Fruit fly (Drosophila melanogaster) whole organism: ENCODE data around the gene yellow-h.

ENCODE experiments used
- CG8478 ChIP-seq: fragments of >200 bp; optimal IDR thresholded peaks from 2 replicates; lab custom pipeline; 2018; ENCODE audit warnings: inconsistent platforms
- Dll ChIP-seq: fragments of >200 bp; optimal IDR thresholded peaks from 2 replicates; lab custom pipeline; 2017
- EcR ChIP-seq, 2 experiments: fragments of >200 bp; optimal IDR thresholded peaks; 2 replicates each; lab custom pipeline; 2017; ENCODE audit warnings: missing biosample characterization in 2 of 2, missing genetic modification characterization in 2 of 2, missing genetic modification reagents in 2 of 2
- pan ChIP-seq: fragments of >200 bp; optimal IDR thresholded peaks from 2 replicates; lab custom pipeline; 2017
- psq ChIP-seq: fragments of >200 bp; optimal IDR thresholded peaks from 2 replicates; lab custom pipeline; 2017
- usp ChIP-seq: fragments of >200 bp; optimal IDR thresholded peaks from 2 replicates; lab custom pipeline; 2017; ENCODE audit warnings: missing biosample characterization, missing genetic modification characterization, mixed read lengths

Gene yellow-h

dm6 chr4:225824-226223 is 1.9 kb upstream of the yellow-h start:
- TF ChIP-seq CG8478 (no peak), psq (lab: Kevin White, UChicago) (no peak), pan (lab: Kevin White, UChicago) (no peak), EcR (GFP tag; optimal IDR thresholded peaks at IDR 0.05; lab: Kevin White, UChicago) (no peak), Dll (lab: Kevin White, UChicago) (no peak), usp (GFP tag; lab: Kevin White, UChicago) (no peak)

DNA sequence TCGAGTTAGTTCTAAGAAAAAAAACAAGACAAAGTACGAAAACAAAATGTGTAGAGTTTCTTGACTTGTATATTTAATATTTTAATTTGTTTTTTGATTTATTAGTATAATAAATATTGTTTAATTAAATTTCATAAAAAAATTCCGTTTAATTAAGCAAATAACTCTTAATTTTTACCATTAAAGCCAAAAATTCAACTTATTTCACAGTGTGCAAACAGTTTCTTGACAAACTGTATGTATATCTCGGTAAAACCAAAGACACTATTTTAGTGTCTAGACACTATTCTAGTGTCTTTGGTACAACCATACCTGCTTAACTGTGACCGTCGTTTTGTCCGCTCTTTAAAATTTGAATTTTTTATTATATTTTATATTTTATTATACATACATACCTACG is 971 bp upstream of the yellow-h start:
- no peak for TF ChIP-seq CG8478
- no peak for TF ChIP-seq psq (lab: Kevin White, UChicago)
- TF ChIP-seq Dll (lab: Kevin White, UChicago): no peak
- no peak for TF ChIP-seq pan (lab: Kevin White, UChicago)
- TF ChIP-seq EcR (GFP tag; optimal IDR thresholded peaks at IDR 0.05; lab: Kevin White, UChicago): no peak
- no peak for TF ChIP-seq usp (GFP tag; lab: Kevin White, UChicago)

- TF ChIP-seq psq (lab: Kevin White, UChicago) (no peak), pan (lab: Kevin White, UChicago) (no peak), EcR (GFP tag; optimal IDR thresholded peaks at IDR 0.05; lab: Kevin White, UChicago) (no peak), CG8478 (no peak), Dll (lab: Kevin White, UChicago) (no peak), usp (GFP tag; lab: Kevin White, UChicago) (no peak)
Observed at dm6 chr4:230430-230829, 2.7 kb downstream of the yellow-h start, which contains the start of gene CG1674. TSS of gene CG1674 (plus strand) at chr4:230730.

- TF ChIP-seq Dll (lab: Kevin White, UChicago) (no peak), pan (lab: Kevin White, UChicago) (no peak), usp (GFP tag; lab: Kevin White, UChicago) (no peak), psq (lab: Kevin White, UChicago) (no peak), EcR (GFP tag; optimal IDR thresholded peaks at IDR 0.05; lab: Kevin White, UChicago) (no peak), CG8478 (no peak)
Observed at dm6 chr4:231185-231584, 3.5 kb downstream of the yellow-h start.

DNA sequence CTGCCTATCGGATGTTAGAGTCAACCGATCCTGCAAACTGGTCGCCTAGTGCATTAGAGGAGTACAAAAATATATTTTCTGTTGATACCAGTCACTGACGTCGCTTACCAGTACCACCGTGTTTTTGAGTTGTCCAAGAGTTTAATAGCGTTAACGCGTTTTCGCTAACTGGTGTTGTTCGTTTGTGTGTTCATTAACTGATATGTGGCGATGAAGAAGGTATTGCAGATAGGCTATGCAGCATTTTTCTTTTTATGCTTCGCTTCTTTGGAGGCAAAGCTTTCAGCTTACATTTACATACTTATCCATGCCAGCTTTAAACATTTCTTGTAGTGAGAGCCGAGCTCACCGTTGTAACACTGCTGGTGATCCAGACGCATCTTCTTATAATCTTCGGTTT is 10.7 kb downstream of the yellow-h start:
- no peak for TF ChIP-seq Dll (lab: Kevin White, UChicago)
- TF ChIP-seq usp (GFP tag; lab: Kevin White, UChicago): no peak
- no peak for TF ChIP-seq CG8478
- TF ChIP-seq EcR (GFP tag; optimal IDR thresholded peaks at IDR 0.05; lab: Kevin White, UChicago): no peak
- TF ChIP-seq psq (lab: Kevin White, UChicago): no peak
- TF ChIP-seq pan (lab: Kevin White, UChicago): no peak

DNA sequence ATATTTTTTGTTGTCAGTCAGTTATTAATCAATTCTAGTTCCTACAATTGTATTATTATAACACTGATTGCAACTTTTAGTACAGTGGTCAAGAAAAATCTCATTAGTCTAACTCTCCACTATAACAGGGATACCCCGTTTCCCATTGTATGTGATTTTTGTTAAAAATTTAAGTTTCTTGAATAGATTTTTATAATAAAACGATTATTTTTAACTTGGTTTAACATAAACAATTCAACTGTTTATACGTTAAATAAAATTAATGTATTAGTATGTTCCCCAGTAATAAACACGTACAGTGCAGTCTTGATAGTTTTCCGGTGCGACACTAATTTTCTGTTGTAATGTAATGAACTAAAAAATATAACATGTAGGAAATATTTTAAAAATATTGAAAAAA is 13.1 kb downstream of the yellow-h start:
- TF ChIP-seq pan (lab: Kevin White, UChicago) (no peak), usp (GFP tag; lab: Kevin White, UChicago) (no peak), EcR (GFP tag; optimal IDR thresholded peaks at IDR 0.05; lab: Kevin White, UChicago) (no peak), Dll (lab: Kevin White, UChicago) (no peak), CG8478 (no peak), psq (lab: Kevin White, UChicago) (no peak)

DNA sequence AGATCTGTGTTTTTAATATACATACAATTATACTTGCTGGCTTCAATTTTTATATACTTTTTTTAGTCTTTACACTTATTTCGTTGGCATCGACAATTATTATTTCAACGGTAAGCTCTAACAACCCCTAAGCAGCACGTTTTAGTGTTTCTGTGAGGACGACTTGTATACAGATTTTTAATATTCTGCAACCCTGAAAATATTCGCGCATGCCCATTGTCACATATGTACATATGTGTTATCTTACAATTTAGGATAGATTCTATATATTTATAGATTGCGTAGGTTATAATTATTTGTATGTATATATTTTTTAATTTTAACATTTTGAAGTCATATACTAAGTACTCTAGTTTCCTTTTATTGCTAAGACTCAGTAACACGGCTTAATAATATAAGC is 25.5 kb downstream of the yellow-h start, which contains the start of gene dpr7:
Gene dpr7 (minus strand): TSS at position 154 of the 400 bp plus-strand sequence.
- no peak for TF ChIP-seq usp (GFP tag; lab: Kevin White, UChicago)
- TF ChIP-seq EcR (GFP tag; optimal IDR thresholded peaks at IDR 0.05; lab: Kevin White, UChicago): no peak
- no peak for TF ChIP-seq pan (lab: Kevin White, UChicago)
- TF ChIP-seq CG8478: no peak
- TF ChIP-seq Dll (lab: Kevin White, UChicago): no peak
- TF ChIP-seq psq (lab: Kevin White, UChicago): no peak

dm6 chr4:254697-255096 is 27.0 kb downstream of the yellow-h start, which contains the start of gene RhoGAP102A:
TSS of gene RhoGAP102A (plus strand) at chr4:254997.
- TF ChIP-seq pan (lab: Kevin White, UChicago) (no peak), CG8478 (no peak), Dll (lab: Kevin White, UChicago) (no peak), psq (lab: Kevin White, UChicago) (no peak), EcR (GFP tag; optimal IDR thresholded peaks at IDR 0.05; lab: Kevin White, UChicago) (no peak), usp (GFP tag; lab: Kevin White, UChicago) (no peak)

- no peak for TF ChIP-seq EcR (GFP tag; optimal IDR thresholded peaks at IDR 0.05; lab: Kevin White, UChicago)
- TF ChIP-seq Dll (lab: Kevin White, UChicago): no peak
- TF ChIP-seq usp (GFP tag; lab: Kevin White, UChicago): no peak
- no peak for TF ChIP-seq pan (lab: Kevin White, UChicago)
- TF ChIP-seq psq (lab: Kevin White, UChicago): no peak
Observed at dm6 chr4:261484-262070, 33.9 kb downstream of the yellow-h start.

dm6 chr4:274704-275103 is 47.0 kb downstream of the yellow-h start:
- no peak for TF ChIP-seq pan (lab: Kevin White, UChicago)

DNA sequence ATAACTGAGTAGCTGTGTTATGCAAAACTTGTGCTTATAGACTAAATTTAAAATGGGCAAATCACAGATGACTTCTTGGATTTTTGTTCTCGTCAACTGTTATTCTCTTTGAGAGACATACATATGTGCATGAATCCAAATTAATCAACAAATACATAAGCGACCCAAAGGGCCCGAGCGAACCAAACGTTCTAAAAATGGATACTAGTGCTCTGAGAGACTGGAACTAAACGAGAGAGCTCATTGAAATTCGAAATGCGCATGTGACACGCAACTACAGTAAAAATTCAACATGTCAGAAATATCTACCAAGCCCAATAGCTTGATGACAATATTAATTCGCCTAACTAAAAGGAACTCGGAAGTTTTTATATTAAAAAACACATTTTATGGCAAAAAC is 48.6 kb downstream of the yellow-h start, which contains the start of gene NfI:
Gene NfI (minus strand): TSS at position 45 of the 400 bp plus-strand sequence.
- TF ChIP-seq psq (lab: Kevin White, UChicago): no peak
